Fruit fly (Drosophila melanogaster): ENCODE measurements around the gene nerfin-2.

DNA sequence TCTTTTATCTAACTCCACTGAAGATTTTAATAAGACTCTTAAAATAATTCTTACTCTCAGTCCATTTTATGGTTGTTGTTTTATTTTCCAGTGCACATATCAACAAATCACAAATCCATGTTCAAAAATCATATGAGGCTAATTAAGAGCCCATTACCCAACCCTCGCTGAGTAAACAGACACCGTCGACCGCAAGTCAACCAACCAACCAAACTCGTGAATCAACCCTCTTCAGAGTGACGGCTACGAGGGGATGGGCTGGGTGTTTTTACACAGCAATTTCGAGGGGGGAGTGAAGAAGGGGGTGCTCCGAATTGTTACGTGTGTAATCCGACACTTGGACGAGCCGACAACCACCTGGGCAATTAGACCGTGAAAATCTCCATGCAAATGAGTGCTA, 2.1 kb upstream of the nerfin-2 start:
- no peak for TF ChIP-seq fd96Ca (GFP tag; IDR thresholded peaks at IDR 0.05)
- no peak for TF ChIP-seq CG14655 (GFP tag; optimal IDR thresholded peaks at IDR 0.05)
- no peak for TF ChIP-seq EcR (GFP tag; optimal IDR thresholded peaks at IDR 0.05)
- no peak for TF ChIP-seq CG34367 (tag; optimal IDR thresholded peaks at IDR 0.05)
- TF ChIP-seq CG8159 (tag; optimal IDR thresholded peaks at IDR 0.05) = no peak
- TF ChIP-seq Snoo (tag; optimal IDR thresholded peaks at IDR 0.05) = no peak
- TF ChIP-seq CG13204 (GFP tag; optimal IDR thresholded peaks at IDR 0.05) = no peak

Data from whole organism, pupa.